Worm (Caenorhabditis elegans) whole organism, late embryonic: ENCODE measurements around the gene atz-1.

ENCODE experiments used
- C08G9.2 ChIP-seq: sonication (generic microtip); optimal IDR thresholded peaks from 2 replicates; lab custom pipeline; 2016; ENCODE audit warnings: mild to moderate bottlenecking, missing genetic modification characterization, moderate library complexity, missing compliant biosample characterization
- C38D4.7 ChIP-seq: fragments of 200-800 bp; sonication (Bioruptor generic); optimal IDR thresholded peaks from 2 replicates; lab custom pipeline; 2018; ENCODE audit warnings: mild to moderate bottlenecking, missing genetic modification characterization, moderate library complexity, missing compliant biosample characterization
- F13H6.1 ChIP-seq: sonication (generic microtip); optimal IDR thresholded peaks from 2 replicates; lab custom pipeline; 2016; ENCODE audit warnings: missing genetic modification characterization, missing compliant biosample characterization
- T23F11.4 ChIP-seq: fragments of 200-800 bp; sonication (Bioruptor generic); optimal IDR thresholded peaks from 2 replicates; lab custom pipeline; 2018; ENCODE audit warnings: mild to moderate bottlenecking, missing genetic modification characterization, missing compliant biosample characterization
- Y22D7AL.16 ChIP-seq: sonication (generic microtip); optimal IDR thresholded peaks from 2 replicates; lab custom pipeline; 2016; ENCODE audit warnings: missing genetic modification characterization, missing compliant biosample characterization
- ceh-14 ChIP-seq: sonication (generic microtip); optimal IDR thresholded peaks from 2 replicates; lab custom pipeline; 2016; ENCODE audit warnings: missing genotype, missing genetic modification characterization, missing compliant biosample characterization
- ceh-2 ChIP-seq: sonication (generic microtip); optimal IDR thresholded peaks from 2 replicates; lab custom pipeline; 2016; ENCODE audit warnings: missing genotype, missing genetic modification characterization, missing compliant biosample characterization
- ceh-22 ChIP-seq: sonication (generic microtip); optimal IDR thresholded peaks from 2 replicates; lab custom pipeline; 2017; ENCODE audit warnings: missing biosample characterization, missing genetic modification characterization
- ceh-24 ChIP-seq: sonication (generic microtip); optimal IDR thresholded peaks from 2 replicates; lab custom pipeline; 2016; ENCODE audit warnings: mild to moderate bottlenecking, missing genetic modification characterization, missing compliant biosample characterization
- ceh-31 ChIP-seq: sonication (generic microtip); optimal IDR thresholded peaks from 2 replicates; lab custom pipeline; 2016; ENCODE audit warnings: missing genetic modification characterization, missing compliant biosample characterization
- ceh-48 ChIP-seq: sonication (generic microtip); optimal IDR thresholded peaks from 2 replicates; lab custom pipeline; 2016; ENCODE audit warnings: missing genetic modification characterization, inconsistent platforms, missing compliant biosample characterization
- ceh-6 ChIP-seq: fragments of 200-800 bp; sonication (Bioruptor generic); optimal IDR thresholded peaks from 2 replicates; lab custom pipeline; 2018; ENCODE audit warnings: mild to moderate bottlenecking, missing genetic modification characterization, missing compliant biosample characterization
- ceh-9 ChIP-seq: sonication (generic microtip); optimal IDR thresholded peaks from 2 replicates; lab custom pipeline; 2016; ENCODE audit warnings: mild to moderate bottlenecking, missing genetic modification characterization, inconsistent platforms, missing compliant biosample characterization
- dve-1 ChIP-seq: sonication (generic microtip); optimal IDR thresholded peaks from 2 replicates; lab custom pipeline; 2017; ENCODE audit warnings: antibody characterized with exemption, mild to moderate bottlenecking, missing genetic modification characterization, missing compliant biosample characterization
- ets-4 ChIP-seq: sonication (generic microtip); optimal IDR thresholded peaks from 2 replicates; lab custom pipeline; 2016; ENCODE audit warnings: missing genetic modification characterization, missing compliant biosample characterization
- fax-1 ChIP-seq: sonication (generic microtip); optimal IDR thresholded peaks from 2 replicates; lab custom pipeline; 2016; ENCODE audit warnings: missing genotype, missing genetic modification characterization, missing compliant biosample characterization
- fkh-6 ChIP-seq: sonication (generic microtip); optimal IDR thresholded peaks from 2 replicates; lab custom pipeline; 2016; ENCODE audit warnings: missing genetic modification characterization, missing compliant biosample characterization
- hlh-15 ChIP-seq: sonication (generic microtip); optimal IDR thresholded peaks from 2 replicates; lab custom pipeline; 2016; ENCODE audit warnings: missing genetic modification characterization, missing compliant biosample characterization
- hlh-6 ChIP-seq: sonication (generic microtip); optimal IDR thresholded peaks from 2 replicates; lab custom pipeline; 2016; ENCODE audit warnings: missing genotype, missing genetic modification characterization, missing compliant biosample characterization
- hlh-8 ChIP-seq: sonication (generic microtip); optimal IDR thresholded peaks from 2 replicates; lab custom pipeline; 2016; ENCODE audit warnings: missing genotype, missing genetic modification characterization, missing compliant biosample characterization
- lim-6 ChIP-seq: sonication (generic microtip); optimal IDR thresholded peaks from 2 replicates; lab custom pipeline; 2016; ENCODE audit warnings: missing genetic modification characterization, missing compliant biosample characterization
- madf-2 ChIP-seq: sonication (generic microtip); optimal IDR thresholded peaks from 2 replicates; lab custom pipeline; 2017; ENCODE audit warnings: missing genetic modification characterization, missing compliant biosample characterization
- mec-3 ChIP-seq: sonication (generic microtip); optimal IDR thresholded peaks from 2 replicates; lab custom pipeline; 2016; ENCODE audit warnings: borderline replicate concordance, missing genetic modification characterization, missing compliant biosample characterization
- nhr-11 ChIP-seq: fragments of 150-350 bp; optimal IDR thresholded peaks from 2 replicates; lab custom pipeline; 2014; ENCODE audit warnings: missing biosample characterization, missing genetic modification characterization
- npax-4 ChIP-seq: sonication (generic microtip); optimal IDR thresholded peaks from 2 replicates; lab custom pipeline; 2016; ENCODE audit warnings: missing genetic modification characterization, missing compliant biosample characterization
- odd-2 ChIP-seq: sonication (generic microtip); optimal IDR thresholded peaks from 2 replicates; lab custom pipeline; 2017; ENCODE audit warnings: antibody characterized with exemption, mild to moderate bottlenecking, missing genetic modification characterization, missing compliant biosample characterization
- pag-3 ChIP-seq: sonication (generic microtip); optimal IDR thresholded peaks from 2 replicates; lab custom pipeline; 2016; ENCODE audit warnings: missing compliant biosample characterization, missing genetic modification characterization, borderline replicate concordance
- pax-1 ChIP-seq: fragments of 150-350 bp; optimal IDR thresholded peaks from 2 replicates; lab custom pipeline; 2014; ENCODE audit warnings: missing biosample characterization, missing genetic modification characterization
- pha-2 ChIP-seq: sonication (generic microtip); optimal IDR thresholded peaks from 2 replicates; lab custom pipeline; 2017; ENCODE audit warnings: mild to moderate bottlenecking, missing genetic modification characterization, missing compliant biosample characterization
- pros-1 ChIP-seq: fragments of 150-350 bp; optimal IDR thresholded peaks from 2 replicates; lab custom pipeline; 2014; ENCODE audit warnings: missing biosample characterization, missing genetic modification reagents, missing genetic modification characterization
- ref-2 ChIP-seq: sonication (generic microtip); optimal IDR thresholded peaks from 2 replicates; lab custom pipeline; 2016; ENCODE audit warnings: missing genetic modification characterization, missing compliant biosample characterization
- rnt-1 ChIP-seq: sonication (generic microtip); optimal IDR thresholded peaks from 2 replicates; lab custom pipeline; 2016; ENCODE audit warnings: missing genetic modification characterization, missing compliant biosample characterization
- sdc-2 ChIP-seq: sonication (generic microtip); optimal IDR thresholded peaks from 2 replicates; lab custom pipeline; 2016; ENCODE audit warnings: missing genotype, missing genetic modification characterization, missing compliant biosample characterization
- sox-4 ChIP-seq: sonication (generic microtip); optimal IDR thresholded peaks from 2 replicates; lab custom pipeline; 2017; ENCODE audit warnings: mild to moderate bottlenecking, missing genetic modification characterization, inconsistent platforms, missing compliant biosample characterization
- tbx-2 ChIP-seq: sonication (generic microtip); optimal IDR thresholded peaks from 2 replicates; lab custom pipeline; 2016; ENCODE audit warnings: missing genetic modification characterization, missing compliant biosample characterization
- ttx-3 ChIP-seq: sonication (generic microtip); optimal IDR thresholded peaks from 2 replicates; lab custom pipeline; 2016; ENCODE audit warnings: missing genetic modification reagents, missing genetic modification characterization, missing compliant biosample characterization
- unc-3 ChIP-seq, 2 experiments: fragments of 200-800 bp in 1 of 2; sonication (Bioruptor generic) in 1 of 2; sonication (generic microtip) in 1 of 2; conservative IDR thresholded peaks in 1 of 2; optimal IDR thresholded peaks in 1 of 2; 2 replicates each; pipeline versions ENCODE4 v1.3.6 to Lab custom; 2016 to 2022; ENCODE audit warnings: missing compliant biosample characterization in 2 of 2, missing genetic modification characterization in 2 of 2, missing genetic modification reagents in 1 of 2
- unc-42 ChIP-seq: sonication (generic microtip); optimal IDR thresholded peaks from 2 replicates; lab custom pipeline; 2016; ENCODE audit warnings: missing genotype, missing genetic modification characterization, missing compliant biosample characterization
- zip-5 ChIP-seq: sonication (generic microtip); optimal IDR thresholded peaks from 2 replicates; lab custom pipeline; 2016; ENCODE audit warnings: missing genetic modification characterization, missing compliant biosample characterization
- ztf-16 ChIP-seq: sonication (generic microtip); optimal IDR thresholded peaks from 2 replicates; lab custom pipeline; 2017; ENCODE audit warnings: missing genetic modification characterization, missing compliant biosample characterization

atz-1 gene

ce11 chrIV:12416629-12417404, 40.9 kb upstream of the atz-1 start (continued):
- TF ChIP-seq fkh-6 (tag; lab: Kevin White, UChicago), result no peak
- no peak for TF ChIP-seq ceh-9
- no peak for TF ChIP-seq pag-3 (tag; lab: Kevin White, UChicago)
- TF ChIP-seq npax-4 (tag; lab: Kevin White, UChicago), result no peak
- no peak for TF ChIP-seq rnt-1 (tag; lab: Kevin White, UChicago)
- no peak for TF ChIP-seq nhr-11 (tag; lab: Kevin White, UChicago)

ce11 chrIV:12414601-12415000, 38.7 kb upstream of the atz-1 start:
- TF ChIP-seq ztf-16 (no peak), ceh-48 (no peak), ceh-22 (tag; lab: Kevin White, UChicago) (no peak), hlh-15 (tag; lab: Kevin White, UChicago) (no peak), zip-5 (no peak), fax-1 (tag; lab: Kevin White, UChicago) (no peak), odd-2 (tag; lab: Kevin White, UChicago) (no peak), Y22D7AL.16 (tag; lab: Kevin White, UChicago) (no peak), ttx-3 (tag; lab: Kevin White, UChicago) (no peak), tbx-2 (tag; lab: Kevin White, UChicago) (no peak), ref-2 (no peak), hlh-8 (no peak)

- no peak for TF ChIP-seq sdc-2
- TF ChIP-seq ceh-24, result no peak
- TF ChIP-seq unc-3 (GFP tag; conservative IDR thresholded peaks at IDR 0.05; lab: Robert Waterston, UW), result no peak
- no peak for TF ChIP-seq unc-3 (tag; optimal IDR thresholded peaks at IDR 0.05; lab: Kevin White, UChicago)
- no peak for TF ChIP-seq ceh-14 (tag; lab: Kevin White, UChicago)
- no peak for TF ChIP-seq pha-2 (tag; lab: Kevin White, UChicago)
- no peak for TF ChIP-seq sox-4 (tag; lab: Kevin White, UChicago)
- TF ChIP-seq Y22D7AL.16 (tag; lab: Kevin White, UChicago), result no peak
- TF ChIP-seq nhr-11 (tag; lab: Kevin White, UChicago), result no peak
- TF ChIP-seq ets-4 (tag; lab: Kevin White, UChicago), result no peak
- TF ChIP-seq madf-2 (tag; lab: Kevin White, UChicago), result no peak
- TF ChIP-seq F13H6.1 (tag; lab: Kevin White, UChicago), result no peak
- TF ChIP-seq hlh-15 (tag; lab: Kevin White, UChicago), result no peak
- no peak for TF ChIP-seq pax-1 (tag; lab: Kevin White, UChicago)
- no peak for TF ChIP-seq hlh-6
- no peak for TF ChIP-seq ceh-31 (tag; lab: Kevin White, UChicago)
- TF ChIP-seq unc-42, result no peak
- TF ChIP-seq odd-2 (tag; lab: Kevin White, UChicago), result no peak
Observed at ce11 chrIV:12410167-12410566, 34.2 kb upstream of the atz-1 start, which contains the start of gene acl-13. TSS of gene acl-13 (plus strand) at chrIV:12410467.

ce11 chrIV:12408625-12409024, 32.7 kb upstream of the atz-1 start, which contains the start of gene dsb-1:
TSS of gene dsb-1 (plus strand) at chrIV:12408925.
- TF ChIP-seq ceh-6 (GFP tag; lab: Kevin White, UChicago), result no peak
- TF ChIP-seq pros-1, result no peak
- TF ChIP-seq fax-1 (tag; lab: Kevin White, UChicago), result no peak
- no peak for TF ChIP-seq nhr-11 (tag; lab: Kevin White, UChicago)
- no peak for TF ChIP-seq unc-42
- TF ChIP-seq C08G9.2 (tag; lab: Kevin White, UChicago), result no peak
- no peak for TF ChIP-seq T23F11.4 (GFP tag; lab: Kevin White, UChicago)
- TF ChIP-seq lim-6 (tag; lab: Kevin White, UChicago), result no peak
- no peak for TF ChIP-seq ceh-2
- TF ChIP-seq C38D4.7 (GFP tag; lab: Kevin White, UChicago), result no peak
- TF ChIP-seq ceh-14 (tag; lab: Kevin White, UChicago), result no peak
- TF ChIP-seq mec-3 (tag; lab: Kevin White, UChicago), result no peak
- no peak for TF ChIP-seq ceh-48
- TF ChIP-seq dve-1 (tag; lab: Kevin White, UChicago), result no peak
- TF ChIP-seq, all 69 proteins: peak for 0
